Worm (Caenorhabditis elegans) whole organism, early embryonic: ENCODE data around the gene nfki-1.

Experiments
- aly-1 ChIP-seq: sonication (generic microtip); optimal IDR thresholded peaks from 2 replicates; lab custom pipeline; 2016; ENCODE audit warnings: missing genetic modification characterization, missing compliant biosample characterization
- ceh-13 ChIP-seq: fragments of 200-800 bp; sonication (Bioruptor generic); optimal IDR thresholded peaks from 2 replicates; lab custom pipeline; 2018; ENCODE audit warnings: mild to moderate bottlenecking, missing genetic modification characterization, missing compliant biosample characterization
- hmg-4 ChIP-seq: fragments of 200-800 bp; sonication (Bioruptor generic); optimal IDR thresholded peaks from 2 replicates; lab custom pipeline; 2018; ENCODE audit warnings: mild to moderate bottlenecking, missing genetic modification characterization, missing compliant biosample characterization
- tbx-11 ChIP-seq: fragments of 200-800 bp; sonication (Bioruptor generic); IDR thresholded peaks from 2 replicates; pipeline ENCODE4 v1.3.6; 2022; ENCODE audit warnings: missing genetic modification characterization, missing compliant biosample characterization
- tra-4 ChIP-seq: sonication (generic microtip); optimal IDR thresholded peaks from 2 replicates; lab custom pipeline; 2017; ENCODE audit warnings: missing genetic modification characterization, missing compliant biosample characterization

DNA sequence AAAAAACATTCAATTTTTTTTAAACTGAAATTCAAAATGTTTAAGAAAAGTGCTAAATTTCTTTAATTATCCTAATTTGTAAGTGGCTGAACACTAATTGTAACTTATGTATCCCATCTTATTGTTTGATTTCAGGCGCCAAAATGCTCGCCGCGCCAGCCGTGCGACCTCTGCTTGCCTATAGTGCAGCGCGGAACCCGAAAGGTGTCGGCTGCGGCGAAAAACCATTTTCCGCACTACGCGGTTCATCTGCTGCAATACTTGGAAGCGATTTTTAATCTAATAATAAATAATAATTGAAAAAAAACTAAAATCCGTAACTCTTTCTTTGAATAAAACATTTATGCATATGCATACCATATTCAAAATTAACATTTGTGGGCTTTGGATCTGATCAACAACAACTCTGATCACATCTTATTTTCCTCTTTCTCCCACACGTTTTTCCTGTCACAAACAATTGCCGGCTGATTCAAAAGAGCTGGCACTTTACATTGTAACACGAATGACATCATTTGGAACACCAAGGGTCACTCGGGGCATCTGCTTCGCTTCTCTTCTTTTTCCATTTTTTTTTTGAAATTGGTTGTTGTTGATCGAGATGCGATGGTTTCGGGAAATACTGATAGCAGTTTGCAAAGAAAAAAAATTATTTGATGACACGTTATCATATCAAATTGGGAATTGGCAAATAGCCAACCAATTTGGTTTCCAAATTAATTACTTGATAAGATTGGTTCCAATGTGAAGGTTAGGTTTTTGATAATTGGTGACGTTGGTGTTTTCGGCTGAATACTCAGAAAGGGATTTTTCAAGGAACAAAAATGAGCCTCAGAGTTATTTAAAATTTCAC, 9.5 kb upstream of the nfki-1 start:
- TF ChIP-seq tra-4 (no peak), hmg-4 (GFP tag; lab: Kevin White, UChicago) (no peak), ceh-13 (GFP tag; lab: Kevin White, UChicago) (no peak), tbx-11 (GFP tag; lab: Robert Waterston, UW) (no peak), aly-1 (tag; lab: Kevin White, UChicago) (no peak)
